Worm (Caenorhabditis elegans): ENCODE data around the gene snpc-3.1.

The snpc-3.1 gene

DNA sequence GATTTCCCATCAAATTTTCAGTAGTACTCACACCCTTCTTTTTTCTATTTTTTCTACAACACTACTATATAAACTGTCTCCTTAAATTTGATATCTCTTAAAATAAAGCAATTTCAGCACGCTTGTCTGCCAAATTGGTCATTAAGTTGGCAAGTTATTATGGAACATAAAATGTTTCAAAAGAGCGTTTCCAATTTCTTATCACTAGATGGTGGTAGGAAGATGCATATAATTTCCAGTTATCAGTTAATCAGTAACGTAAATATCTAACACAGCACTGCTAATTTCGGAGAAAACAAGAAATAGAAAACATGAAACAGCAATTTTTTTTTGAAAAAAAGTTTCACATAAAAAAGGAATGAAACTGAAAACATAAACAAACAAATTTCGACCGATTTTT is 44.9 kb upstream of the snpc-3.1 start:
- TF ChIP-seq zfh-2 (GFP tag; conservative IDR thresholded peaks at IDR 0.05) (no peak), ztf-18 (tag; optimal IDR thresholded peaks at IDR 0.05) (no peak), F10E7.11 (tag; optimal IDR thresholded peaks at IDR 0.05) (no peak), nhr-80 (tag; optimal IDR thresholded peaks at IDR 0.05) (no peak), C06A6.2 (GFP tag; conservative IDR thresholded peaks at IDR 0.05) (no peak), Y56A3A.18 (GFP tag; IDR thresholded peaks at IDR 0.05) (no peak), ets-4 (GFP tag; optimal IDR thresholded peaks at IDR 0.05) (no peak), egrh-3 (GFP tag; IDR thresholded peaks at IDR 0.05) (no peak), madf-8 (GFP tag; conservative IDR thresholded peaks at IDR 0.05) (no peak), attf-6 (GFP tag; IDR thresholded peaks at IDR 0.05) (no peak), F57C9.4 (tag; optimal IDR thresholded peaks at IDR 0.05) (no peak)

DNA sequence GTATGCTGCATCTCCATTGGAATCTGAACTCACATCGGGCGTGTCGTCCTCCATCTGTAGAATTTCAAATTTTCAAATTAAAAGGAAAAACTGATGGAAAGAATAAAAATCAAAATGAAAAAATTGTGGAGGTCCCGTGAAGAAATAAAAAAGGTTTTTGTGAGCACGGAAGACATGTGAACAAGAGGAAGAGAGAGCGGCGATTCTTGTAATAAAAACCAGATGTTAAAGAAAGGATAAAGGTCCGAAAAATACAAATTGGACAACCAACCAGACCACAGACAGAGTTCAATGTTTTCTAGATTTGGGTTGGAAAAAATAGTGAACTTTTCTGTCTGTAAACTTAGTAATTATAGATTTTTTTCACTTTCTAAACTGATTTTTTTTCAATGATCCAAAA is 42.2 kb upstream of the snpc-3.1 start, which contains the start of gene unc-5:
Gene unc-5, minus strand, starts transcription at position 54 of the 400 bp plus-strand sequence.
- TF ChIP-seq ama-1 (optimal IDR thresholded peaks at IDR 0.05) (no peak), ama-1 (GFP tag; optimal IDR thresholded peaks at IDR 0.05) (no peak), K12H6.12 (tag; optimal IDR thresholded peaks at IDR 0.05) (no peak), cebp-2 (GFP tag; IDR thresholded peaks at IDR 0.05) (no peak), hlh-26 (GFP tag; conservative IDR thresholded peaks at IDR 0.05) (no peak), fkh-3 (tag; optimal IDR thresholded peaks at IDR 0.05) (no peak), pha-4 (tag; optimal IDR thresholded peaks at IDR 0.05) (no peak), Y95B8A.8 (GFP tag; IDR thresholded peaks at IDR 0.05) (no peak), efl-1 (GFP tag; optimal IDR thresholded peaks at IDR 0.05) (no peak), ZK185.1 (tag; optimal IDR thresholded peaks at IDR 0.05; ENCODE audit: poor library complexity, severe bottlenecking) (no peak), F22D6.2 (tag; optimal IDR thresholded peaks at IDR 0.05) (no peak), zfh-2 (GFP tag; conservative IDR thresholded peaks at IDR 0.05) (no peak), tlf-1 (GFP tag; optimal IDR thresholded peaks at IDR 0.05) (no peak), die-1 (tag; optimal IDR thresholded peaks at IDR 0.05) (no peak), rpc-1 (optimal IDR thresholded peaks at IDR 0.05) (no peak), rpc-1 (tag; optimal IDR thresholded peaks at IDR 0.05) (no peak), B0035.1 (tag; optimal IDR thresholded peaks at IDR 0.05) (no peak), B0019.2 (GFP tag; conservative IDR thresholded peaks at IDR 0.05) (no peak), lsy-27 (tag; optimal IDR thresholded peaks at IDR 0.05; ENCODE audit: borderline replicate concordance, insufficient read depth) (no peak), rec-8 (tag; optimal IDR thresholded peaks at IDR 0.05) (no peak)

DNA sequence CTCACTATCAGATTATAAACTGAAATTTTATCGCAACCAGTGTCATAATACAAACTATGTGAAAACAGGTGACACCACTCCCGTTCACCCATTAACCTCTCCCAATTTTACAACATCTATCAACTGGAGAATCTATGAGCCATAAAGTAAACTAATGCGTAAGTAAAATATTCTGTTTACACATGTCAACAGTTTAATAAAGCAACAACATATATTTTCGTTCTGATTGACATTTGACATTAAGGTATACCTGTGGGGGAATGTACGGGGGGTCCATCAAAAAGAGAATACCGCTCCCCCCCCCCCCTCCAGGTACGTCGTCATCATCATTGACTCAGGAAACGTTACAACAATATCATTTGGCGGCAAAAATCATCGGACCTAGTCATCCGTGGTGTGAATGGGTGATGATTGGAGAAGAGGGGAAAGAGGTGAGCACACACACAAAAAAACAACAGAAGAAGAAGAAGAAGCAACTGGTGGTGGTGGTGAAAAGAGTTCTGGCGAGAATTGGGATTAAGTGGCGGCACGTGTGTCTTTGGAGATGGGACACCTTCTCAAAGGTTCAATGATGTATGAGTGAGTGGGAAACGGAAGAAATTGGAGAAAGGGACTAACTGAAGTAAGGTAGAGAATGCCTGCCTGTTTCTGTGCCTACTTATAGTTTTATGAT is 40.8 kb upstream of the snpc-3.1 start:
- TF ChIP-seq B0336.3 (GFP tag; IDR thresholded peaks at IDR 0.05): no peak
- TF ChIP-seq F23B12.7 (tag; optimal IDR thresholded peaks at IDR 0.05; ENCODE audit: insufficient read depth): no peak
- TF ChIP-seq Y56A3A.18 (GFP tag; IDR thresholded peaks at IDR 0.05): no peak
- TF ChIP-seq nfya-2 (GFP tag; IDR thresholded peaks at IDR 0.05): no peak

DNA sequence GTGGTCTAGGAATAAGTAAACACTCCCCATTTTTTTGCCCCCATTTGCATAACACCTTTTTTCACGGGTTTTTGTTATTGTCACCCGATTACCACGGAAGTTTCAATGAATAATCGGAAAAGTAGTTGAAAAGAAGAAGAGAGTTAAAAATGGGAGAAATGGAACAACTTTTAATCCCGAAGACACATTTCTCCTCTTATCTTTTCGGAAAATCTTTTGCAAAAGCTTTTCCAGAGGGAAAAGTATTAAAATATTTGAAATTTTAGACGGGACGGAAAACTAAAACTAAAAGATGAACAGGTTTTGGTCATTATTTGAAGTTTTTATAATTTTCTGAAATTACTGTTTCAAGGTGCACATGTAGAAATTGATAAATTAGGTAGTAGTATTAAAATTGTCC is 33.0 kb upstream of the snpc-3.1 start:
- TF ChIP-seq ceh-40 (GFP tag; IDR thresholded peaks at IDR 0.05) (no peak), T26A5.8 (tag; optimal IDR thresholded peaks at IDR 0.05) (no peak), nfyb-1 (GFP tag; IDR thresholded peaks at IDR 0.05) (no peak)
